Fruit fly (Drosophila melanogaster) whole organism, embryonic: Measurements from ENCODE around the gene Gr28a.

Experiments used
- B-H1 ChIP-seq: fragments of 200-800 bp; sonication (Bioruptor generic); IDR thresholded peaks from 3 replicates; pipeline ENCODE4 v1.3.6; 2022; ENCODE audit warnings: missing biosample characterization, missing genetic modification characterization
- CTCF ChIP-seq: fragments of 200-800 bp; sonication (Bioruptor generic); optimal IDR thresholded peaks from 2 replicates; lab custom pipeline; 2017; ENCODE audit warnings: missing biosample characterization, mild to moderate bottlenecking, missing genetic modification characterization, moderate library complexity
- Dfd ChIP-seq, 2 experiments: fragments of >200 bp; optimal IDR thresholded peaks; 2 replicates each; lab custom pipeline; 2017; ENCODE audit warnings: missing biosample characterization in 2 of 2, missing genetic modification characterization in 2 of 2
- danr ChIP-seq: fragments of 200-800 bp; sonication (Bioruptor generic); IDR thresholded peaks from 2 replicates; pipeline ENCODE4 v1.3.6; 2022; ENCODE audit warnings: missing biosample characterization, missing genetic modification characterization
- her ChIP-seq: fragments of 200-800 bp; sonication (Bioruptor generic); optimal IDR thresholded peaks from 2 replicates; lab custom pipeline; 2016; ENCODE audit warnings: missing biosample characterization, missing genetic modification characterization

DNA sequence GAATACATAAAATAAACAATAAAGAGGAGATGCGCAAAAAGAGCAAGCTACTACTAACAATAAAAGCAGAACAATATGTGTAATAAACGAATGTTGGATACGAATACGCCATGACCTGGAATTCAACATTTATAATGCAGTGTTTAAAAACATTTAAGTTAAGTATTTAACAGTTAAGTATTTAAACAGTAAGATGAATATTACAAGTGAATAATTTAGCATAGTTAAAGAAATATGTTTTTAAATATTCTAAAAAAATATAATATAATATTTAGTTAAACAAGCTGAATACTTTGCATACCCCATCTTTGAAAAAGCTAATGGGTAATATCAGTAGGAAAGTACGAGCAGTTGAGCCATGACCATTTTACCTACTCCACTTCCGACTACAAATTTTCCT is 38.5 kb upstream of the Gr28a start:
- TF ChIP-seq danr (no peak), Dfd (GFP tag; optimal IDR thresholded peaks at IDR 0.05; lab: Kevin White, UChicago) (no peak), CTCF (no peak), B-H1 (no peak), her (GFP tag; lab: Kevin White, UChicago) (no peak)
